ENCODE assay signal across 5 worm cellular contexts in the genomic region with DNA sequence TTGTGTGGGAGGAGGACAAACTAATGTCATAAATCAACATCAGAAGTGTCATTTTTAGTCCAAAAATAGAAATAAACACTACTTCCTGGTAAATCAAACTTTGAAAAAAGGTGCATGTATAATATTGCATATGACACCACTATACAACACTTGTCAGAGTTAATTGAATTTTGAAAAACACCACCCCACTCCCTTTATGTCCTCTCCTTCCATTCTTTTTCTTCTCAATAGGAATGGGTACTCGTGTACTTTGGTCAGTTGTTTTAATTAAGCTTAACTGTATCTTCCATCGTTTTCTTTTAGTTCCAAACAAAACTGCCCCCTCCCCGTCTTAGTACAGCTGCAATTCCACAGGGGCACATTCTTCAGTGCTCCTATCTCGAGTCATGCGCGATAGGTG.
A peak's percentile ranks its signal among the peaks of the same experiment; 100 is the strongest.
TF ChIP-seq lines count a peak whose summit lies in the region.

No protein-coding gene starts in this region.

TF ChIP-seq in whole organism, L1 larva, 84 proteins besides CTCF, POLR2A, EP300 and RAD21:
- TF ChIP-seq efl-1 (optimal IDR thresholded peaks at IDR 0.05; lab: Kevin White, UChicago) (no peak), efl-1 (GFP tag; optimal IDR thresholded peaks at IDR 0.05 in 1 of 2; lab: Kevin White, UChicago) (peak in 1 of 2 experiments; percentile 26), hpl-2 (GFP tag; optimal IDR thresholded peaks at IDR 0.05; lab: Kevin White, UChicago) (no peak), isw-1 (GFP tag; IDR thresholded peaks at IDR 0.05; lab: Robert Waterston, UW) (no peak), lin-14 (GFP tag; optimal IDR thresholded peaks at IDR 0.05; lab: Kevin White, UChicago) (peak; percentile 48), blmp-1 (tag; optimal IDR thresholded peaks at IDR 0.05; lab: Kevin White, UChicago) (no peak), sox-4 (tag; optimal IDR thresholded peaks at IDR 0.05; lab: Kevin White, UChicago) (no peak)
TF ChIP-seq in whole organism, L1 larva: peak in this region for 2.

TF ChIP-seq in whole organism, L2 larva, 48 proteins besides CTCF, POLR2A, EP300 and RAD21:
- TF ChIP-seq lsy-2 (tag; optimal IDR thresholded peaks at IDR 0.05; lab: Kevin White, UChicago) = no peak
- TF ChIP-seq C34F6.9 (tag; optimal IDR thresholded peaks at IDR 0.05; lab: Kevin White, UChicago) = peak; percentile 9

TF ChIP-seq in whole organism, L4 larva, 104 proteins besides CTCF, POLR2A, EP300 and RAD21:
- TF ChIP-seq dmd-8 (GFP tag; IDR thresholded peaks at IDR 0.05; lab: Robert Waterston, UW) (no peak), hmg-1.1 (GFP tag; IDR thresholded peaks at IDR 0.05; lab: Robert Waterston, UW) (0 out of 2 replicates have a peak, but pooled peaks have one; percentile 33)

TF ChIP-seq in whole organism, late embryonic, 69 proteins besides CTCF, POLR2A, EP300 and RAD21:
- TF ChIP-seq pat-9 (tag; optimal IDR thresholded peaks at IDR 0.05; lab: Kevin White, UChicago) = no peak
- peak; percentile 65 for TF ChIP-seq unc-42 (tag; optimal IDR thresholded peaks at IDR 0.05; lab: Kevin White, UChicago)
TF ChIP-seq in whole organism, late embryonic: peak in this region for 1.

TF ChIP-seq in whole organism, mixed stage, embryonic, 35 proteins besides CTCF, POLR2A, EP300 and RAD21:
- peak; percentile 53 for TF ChIP-seq ces-1 (GFP tag; optimal IDR thresholded peaks at IDR 0.05; lab: Kevin White, UChicago)
- no peak for TF ChIP-seq ceh-39 (tag; optimal IDR thresholded peaks at IDR 0.05; lab: Kevin White, UChicago)
